Fruit fly (Drosophila melanogaster) whole organism: ENCODE measurements around the gene Ufl1.

Experiments used
- CG8478 ChIP-seq: fragments of >200 bp; optimal IDR thresholded peaks from 2 replicates; lab custom pipeline; 2018; ENCODE audit warnings: inconsistent platforms
- Dll ChIP-seq: fragments of >200 bp; optimal IDR thresholded peaks from 2 replicates; lab custom pipeline; 2017
- EcR ChIP-seq, 2 experiments: fragments of >200 bp; optimal IDR thresholded peaks; 2 replicates each; lab custom pipeline; 2017; ENCODE audit warnings: missing biosample characterization in 2 of 2, missing genetic modification characterization in 2 of 2, missing genetic modification reagents in 2 of 2
- psq ChIP-seq: fragments of >200 bp; optimal IDR thresholded peaks from 2 replicates; lab custom pipeline; 2017
- usp ChIP-seq: fragments of >200 bp; optimal IDR thresholded peaks from 2 replicates; lab custom pipeline; 2017; ENCODE audit warnings: missing biosample characterization, missing genetic modification characterization, mixed read lengths

dm6 chr3R:7029434-7029833 lies 44.8 kb downstream of the Ufl1 start:
- TF ChIP-seq Dll (lab: Kevin White, UChicago) (no peak), psq (lab: Kevin White, UChicago) (no peak), EcR (GFP tag; optimal IDR thresholded peaks at IDR 0.05; lab: Kevin White, UChicago) (no peak), usp (no peak), CG8478 (no peak)
